Fruit fly (Drosophila melanogaster) whole organism, adult: ENCODE data around the gene CG15572.

ENCODE experiments used
- CG11617 ChIP-seq: fragments of 200-800 bp; sonication (Bioruptor generic); optimal IDR thresholded peaks from 2 replicates; lab custom pipeline; 2017; ENCODE audit warnings: mild to moderate bottlenecking, missing biosample characterization, missing genetic modification reagents, missing genetic modification characterization
- CG12768 ChIP-seq: fragments of 200-800 bp; sonication (Bioruptor generic); optimal IDR thresholded peaks from 2 replicates; lab custom pipeline; 2017; ENCODE audit warnings: missing biosample characterization, missing genetic modification characterization, mild to moderate bottlenecking, moderate library complexity, missing genetic modification reagents
- CG14711 ChIP-seq: fragments of 200-800 bp; sonication (Bioruptor generic); optimal IDR thresholded peaks from 2 replicates; lab custom pipeline; 2018; ENCODE audit warnings: missing biosample characterization, mild to moderate bottlenecking, missing genetic modification characterization, moderate library complexity
- CG1620 ChIP-seq: fragments of 200-800 bp; sonication (Bioruptor generic); optimal IDR thresholded peaks from 2 replicates; lab custom pipeline; 2016; ENCODE audit warnings: missing biosample characterization, missing genetic modification characterization
- CG33017 ChIP-seq: fragments of 200-800 bp; sonication (Bioruptor generic); optimal IDR thresholded peaks from 2 replicates; lab custom pipeline; 2018; ENCODE audit warnings: missing biosample characterization, mild to moderate bottlenecking, missing genetic modification characterization, moderate library complexity
- CG5204 ChIP-seq: fragments of 200-800 bp; sonication (Bioruptor generic); optimal IDR thresholded peaks from 2 replicates; lab custom pipeline; 2016; ENCODE audit warnings: missing biosample characterization, missing genetic modification characterization
- CG7045 ChIP-seq: fragments of 200-800 bp; sonication (Bioruptor generic); optimal IDR thresholded peaks from 2 replicates; lab custom pipeline; 2017; ENCODE audit warnings: missing biosample characterization, mild to moderate bottlenecking, missing genetic modification characterization
- CG7101 ChIP-seq: fragments of 200-800 bp; sonication (Bioruptor generic); optimal IDR thresholded peaks from 2 replicates; lab custom pipeline; 2018; ENCODE audit warnings: missing biosample characterization, mild to moderate bottlenecking, missing genetic modification characterization, moderate library complexity
- Clk ChIP-seq: fragments of 200-800 bp; sonication (Bioruptor generic); optimal IDR thresholded peaks from 2 replicates; lab custom pipeline; 2017; ENCODE audit warnings: missing biosample characterization, missing genetic modification characterization
- Crg-1 ChIP-seq: fragments of 200-800 bp; sonication (Bioruptor generic); optimal IDR thresholded peaks from 2 replicates; lab custom pipeline; 2016; ENCODE audit warnings: missing biosample characterization, missing genetic modification characterization
- Hr96 ChIP-seq: fragments of 200-800 bp; sonication (Bioruptor generic); optimal IDR thresholded peaks from 2 replicates; lab custom pipeline; 2016; ENCODE audit warnings: missing biosample characterization, missing genetic modification characterization
- Mnt ChIP-seq: fragments of 200-800 bp; sonication (Bioruptor generic); optimal IDR thresholded peaks from 2 replicates; lab custom pipeline; 2016; ENCODE audit warnings: missing biosample characterization, mild to moderate bottlenecking, missing genetic modification characterization
- bab1 ChIP-seq: fragments of 200-800 bp; sonication (Bioruptor generic); optimal IDR thresholded peaks from 3 replicates; lab custom pipeline; 2019; ENCODE audit warnings: missing biosample characterization, mild to moderate bottlenecking, missing genetic modification characterization, moderate library complexity
- cic ChIP-seq: fragments of 200-800 bp; sonication (Bioruptor generic); optimal IDR thresholded peaks from 2 replicates; lab custom pipeline; 2017; ENCODE audit warnings: missing biosample characterization, mild to moderate bottlenecking, missing genetic modification characterization, moderate library complexity
- cnc ChIP-seq, 2 experiments: fragments of >200 bp; optimal IDR thresholded peaks; 2 replicates each; lab custom pipeline; 2017
- kay ChIP-seq: fragments of 200-800 bp; sonication (Bioruptor generic); peaks from one replicate; lab custom pipeline; 2016; ENCODE audit warnings: missing biosample characterization, missing genetic modification characterization, borderline replicate concordance
- ovo ChIP-seq: fragments of 200-800 bp; sonication (Bioruptor generic); optimal IDR thresholded peaks from 2 replicates; lab custom pipeline; 2016; ENCODE audit warnings: missing biosample characterization, missing genetic modification characterization
- pad ChIP-seq: fragments of 200-800 bp; sonication (Bioruptor generic); optimal IDR thresholded peaks from 3 replicates; lab custom pipeline; 2017; ENCODE audit warnings: missing biosample characterization, missing genetic modification characterization, mild to moderate bottlenecking, moderate library complexity, missing genetic modification reagents
- tj ChIP-seq: fragments of 200-800 bp; sonication (Bioruptor generic); optimal IDR thresholded peaks from 3 replicates; lab custom pipeline; 2017; ENCODE audit warnings: missing biosample characterization, mild to moderate bottlenecking, missing genetic modification characterization, moderate library complexity
- toe ChIP-seq: fragments of 200-800 bp; sonication (Bioruptor generic); optimal IDR thresholded peaks from 2 replicates; lab custom pipeline; 2016; ENCODE audit warnings: missing biosample characterization, missing genetic modification characterization

The CG15572 gene

DNA sequence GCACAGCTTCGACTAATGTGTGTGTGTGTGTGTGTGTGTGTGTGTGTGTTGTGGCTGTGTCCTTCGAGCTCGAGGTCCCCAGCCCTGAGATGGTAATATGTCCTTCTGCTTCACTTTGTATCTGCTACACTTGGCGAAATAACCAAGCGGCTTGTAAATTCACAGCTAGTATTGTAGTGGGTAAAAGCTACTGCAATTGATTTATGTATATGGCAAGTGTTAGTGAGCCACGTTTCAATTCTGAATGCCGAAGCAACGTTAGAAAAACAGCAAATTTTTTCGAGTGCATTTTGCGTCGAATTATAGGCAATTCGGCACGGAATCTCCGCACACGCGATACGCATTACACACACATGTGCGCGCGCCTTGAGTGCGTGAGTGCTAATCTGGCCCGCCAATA is 5.8 kb upstream of the CG15572 start:
- no peak for TF ChIP-seq Clk (GFP tag; lab: Kevin White, UChicago)
- TF ChIP-seq CG7101 (tag; lab: Kevin White, UChicago) = no peak
- no peak for TF ChIP-seq Crg-1 (GFP tag; lab: Kevin White, UChicago)
- no peak for TF ChIP-seq cnc (optimal IDR thresholded peaks at IDR 0.05; lab: Kevin White, UChicago)
- TF ChIP-seq cic (GFP tag; lab: Kevin White, UChicago) = no peak
- no peak for TF ChIP-seq kay (GFP tag; lab: Kevin White, UChicago)
- TF ChIP-seq CG14711 (tag; lab: Kevin White, UChicago) = no peak
- no peak for TF ChIP-seq CG5204 (GFP tag; lab: Kevin White, UChicago)
- no peak for TF ChIP-seq Hr96 (GFP tag; lab: Kevin White, UChicago)
- no peak for TF ChIP-seq CG12768 (GFP tag; lab: Kevin White, UChicago)
- no peak for TF ChIP-seq tj
- TF ChIP-seq CG33017 (tag; lab: Kevin White, UChicago) = no peak
- TF ChIP-seq CG7045 (GFP tag; lab: Kevin White, UChicago) = no peak
- TF ChIP-seq CG11617 (GFP tag; lab: Kevin White, UChicago) = no peak
- TF ChIP-seq Mnt (GFP tag; lab: Kevin White, UChicago) = no peak
- TF ChIP-seq CG1620 (GFP tag; lab: Kevin White, UChicago) = no peak
- no peak for TF ChIP-seq bab1 (GFP tag; lab: Kevin White, UChicago)

DNA sequence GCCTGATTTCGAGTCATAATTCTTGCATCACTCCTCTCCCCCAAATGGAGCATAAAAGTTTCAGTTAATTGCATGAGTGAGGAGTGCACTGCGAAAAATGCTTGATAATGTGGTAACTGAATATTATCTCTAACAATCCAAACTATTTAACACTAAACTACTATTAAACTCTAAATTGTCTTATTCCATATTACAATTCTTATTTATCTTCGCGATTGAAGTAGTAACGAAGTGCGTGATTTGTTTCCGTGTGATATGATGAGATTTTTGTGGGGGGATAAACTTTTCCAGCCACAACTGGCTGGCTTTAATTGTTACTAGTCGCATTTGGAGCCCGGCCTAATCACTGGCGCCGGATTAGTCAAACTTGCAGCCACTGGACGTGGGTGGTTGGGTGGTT is 4.2 kb upstream of the CG15572 start:
- TF ChIP-seq Clk (GFP tag; lab: Kevin White, UChicago) (no peak), CG1620 (GFP tag; lab: Kevin White, UChicago) (no peak), CG7045 (GFP tag; lab: Kevin White, UChicago) (no peak), kay (GFP tag; lab: Kevin White, UChicago) (no peak), Crg-1 (GFP tag; lab: Kevin White, UChicago) (no peak), Hr96 (GFP tag; lab: Kevin White, UChicago) (no peak), ovo (GFP tag; lab: Kevin White, UChicago) (no peak), cic (GFP tag; lab: Kevin White, UChicago) (no peak), Mnt (GFP tag; lab: Kevin White, UChicago) (no peak), CG33017 (tag; lab: Kevin White, UChicago) (no peak)

DNA sequence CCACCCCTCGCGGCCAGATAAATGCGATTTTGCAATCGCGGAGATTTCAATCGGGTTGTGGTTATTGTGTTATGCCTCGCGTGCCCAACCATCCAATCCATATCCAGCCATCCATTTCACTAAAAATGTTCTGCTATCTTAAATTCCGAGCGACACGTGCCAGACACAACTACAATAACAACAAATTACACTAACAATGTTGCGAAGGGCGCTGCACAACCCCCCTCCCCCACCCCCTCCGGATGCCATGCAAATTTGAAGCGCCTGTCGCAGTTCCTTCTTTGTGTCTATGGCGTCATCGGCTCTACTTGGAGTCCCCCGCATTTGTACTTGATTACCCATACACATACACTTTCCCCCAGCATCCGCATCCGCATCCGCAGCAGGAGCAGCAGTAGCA is 3.2 kb upstream of the CG15572 start:
- no peak for TF ChIP-seq toe (GFP tag; lab: Kevin White, UChicago)
- TF ChIP-seq CG12768 (GFP tag; lab: Kevin White, UChicago) = no peak
- no peak for TF ChIP-seq ovo (GFP tag; lab: Kevin White, UChicago)
- TF ChIP-seq pad (GFP tag; lab: Kevin White, UChicago) = no peak
- TF ChIP-seq Mnt (GFP tag; lab: Kevin White, UChicago) = no peak
- TF ChIP-seq Hr96 (GFP tag; lab: Kevin White, UChicago) = no peak
- TF ChIP-seq kay (GFP tag; lab: Kevin White, UChicago) = no peak
- no peak for TF ChIP-seq CG1620 (GFP tag; lab: Kevin White, UChicago)
- no peak for TF ChIP-seq cnc (optimal IDR thresholded peaks at IDR 0.05; lab: Kevin White, UChicago)
- no peak for TF ChIP-seq Crg-1 (GFP tag; lab: Kevin White, UChicago)
- no peak for TF ChIP-seq CG5204 (GFP tag; lab: Kevin White, UChicago)
- TF ChIP-seq tj = no peak
- no peak for TF ChIP-seq CG7045 (GFP tag; lab: Kevin White, UChicago)
- TF ChIP-seq CG7101 (tag; lab: Kevin White, UChicago) = no peak
- TF ChIP-seq CG11617 (GFP tag; lab: Kevin White, UChicago) = no peak
- no peak for TF ChIP-seq Clk (GFP tag; lab: Kevin White, UChicago)
- TF ChIP-seq bab1 (GFP tag; lab: Kevin White, UChicago) = no peak

DNA sequence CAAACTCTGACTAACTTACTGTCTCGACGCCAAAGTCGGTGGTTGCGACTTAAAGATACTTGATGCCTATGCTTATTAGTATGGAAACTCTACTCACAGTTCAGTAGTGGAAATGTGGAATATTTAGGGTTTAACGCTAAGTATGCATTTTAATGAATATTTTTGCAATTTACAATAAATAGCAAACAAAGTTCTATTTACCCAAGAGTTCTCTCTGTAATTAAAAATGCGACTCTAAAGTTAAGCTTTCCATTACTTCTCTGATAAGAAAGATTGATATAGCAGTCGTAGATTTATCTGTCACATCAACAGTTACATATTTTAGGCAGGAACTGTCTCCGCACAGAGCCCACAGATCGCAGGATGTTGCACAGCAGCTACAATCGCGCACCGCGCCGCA is 2.7 kb upstream of the CG15572 start, which contains the start of gene CG12691:
Gene CG12691 (plus strand): TSS at position 301 of the 400 bp plus-strand sequence.
- no peak for TF ChIP-seq toe (GFP tag; lab: Kevin White, UChicago)
- no peak for TF ChIP-seq pad (GFP tag; lab: Kevin White, UChicago)
- no peak for TF ChIP-seq CG1620 (GFP tag; lab: Kevin White, UChicago)
- TF ChIP-seq Clk (GFP tag; lab: Kevin White, UChicago) = no peak
- TF ChIP-seq kay (GFP tag; lab: Kevin White, UChicago) = no peak
- no peak for TF ChIP-seq CG5204 (GFP tag; lab: Kevin White, UChicago)
- no peak for TF ChIP-seq CG33017 (tag; lab: Kevin White, UChicago)

DNA sequence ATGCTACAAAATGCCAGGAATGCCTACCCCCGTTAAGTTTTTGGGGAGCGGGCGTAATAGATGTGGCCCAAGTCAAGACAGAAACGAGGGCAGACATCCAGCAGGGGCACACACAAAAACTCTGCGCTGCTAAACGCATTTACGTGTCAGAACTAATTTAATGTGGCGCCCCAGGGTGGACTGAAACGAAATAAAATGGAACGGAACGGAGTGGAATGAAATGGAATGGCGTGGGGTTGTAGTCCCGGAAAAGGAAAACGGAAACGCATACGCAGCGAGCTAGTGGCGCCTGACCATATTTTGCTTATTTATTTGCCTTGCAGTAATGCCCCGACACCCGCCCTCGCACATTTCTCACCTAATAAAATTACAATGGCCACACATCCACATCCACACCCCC is 5.0 kb downstream of the CG15572 start:
- TF ChIP-seq CG5204 (GFP tag; lab: Kevin White, UChicago) (no peak), tj (no peak), bab1 (GFP tag; lab: Kevin White, UChicago) (no peak), CG7045 (GFP tag; lab: Kevin White, UChicago) (no peak), kay (GFP tag; lab: Kevin White, UChicago) (no peak), Hr96 (GFP tag; lab: Kevin White, UChicago) (no peak), CG12768 (GFP tag; lab: Kevin White, UChicago) (no peak), ovo (GFP tag; lab: Kevin White, UChicago) (no peak)

DNA sequence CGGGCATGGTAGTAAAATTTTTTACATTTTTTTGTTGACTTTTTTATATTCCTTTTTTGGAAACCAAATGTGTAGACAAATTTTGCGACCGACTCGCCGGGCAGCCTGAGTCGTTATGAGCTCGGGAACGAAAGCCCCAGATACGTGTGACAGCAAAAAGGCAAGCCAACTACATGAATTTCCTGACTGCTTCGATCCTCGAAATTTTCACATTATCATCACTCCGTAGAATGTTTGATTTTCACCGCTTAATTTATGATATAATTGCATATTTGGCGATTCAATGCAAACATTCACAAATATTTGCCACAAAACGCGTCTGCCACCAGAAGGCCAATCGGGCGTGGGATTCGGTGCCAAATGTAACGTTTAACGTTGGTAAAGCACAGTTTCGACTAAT is 8.4 kb downstream of the CG15572 start, which contains the start of gene CG15577:
Gene CG15577 (minus strand): TSS at position 101 of the 400 bp plus-strand sequence.
- TF ChIP-seq ovo (GFP tag; lab: Kevin White, UChicago) (no peak), Mnt (GFP tag; lab: Kevin White, UChicago) (no peak), CG1620 (GFP tag; lab: Kevin White, UChicago) (no peak), CG7101 (tag; lab: Kevin White, UChicago) (no peak), tj (no peak)
